Worm (Caenorhabditis elegans) whole organism, L4 larva: ENCODE data around the gene idpp-11.
A peak's percentile ranks its signal among the peaks of the same experiment; 100 is the strongest.

Source experiments
- ZK337.2 ChIP-seq: fragments of 200-800 bp; sonication (Bioruptor generic); IDR thresholded peaks from 2 replicates; pipeline ENCODE4 v1.3.6; 2022; ENCODE audit warnings: missing genetic modification reagents, missing genetic modification characterization, missing compliant biosample characterization
- aly-2 ChIP-seq: sonication (generic microtip); optimal IDR thresholded peaks from 2 replicates; lab custom pipeline; 2018; ENCODE audit warnings: missing biosample characterization, missing genetic modification characterization
- cey-2 ChIP-seq: sonication (generic microtip); optimal IDR thresholded peaks from 3 replicates; lab custom pipeline; 2017; ENCODE audit warnings: missing genetic modification characterization, mild to moderate bottlenecking, missing compliant biosample characterization, antibody characterized with exemption, borderline replicate concordance; ENCODE audit not compliant: insufficient read depth
- dmd-9 ChIP-seq: fragments of 200-800 bp; sonication (Bioruptor generic); IDR thresholded peaks from 2 replicates; pipeline ENCODE4 v1.3.6; 2022; ENCODE audit warnings: missing genetic modification reagents, missing genetic modification characterization, missing compliant biosample characterization
- fos-1 ChIP-seq: fragments of 150-350 bp; optimal IDR thresholded peaks from 2 replicates; lab custom pipeline; 2014; ENCODE audit warnings: missing biosample characterization, missing genetic modification characterization
- lin-15B ChIP-seq: fragments of 150-350 bp; sonication (generic microtip); optimal IDR thresholded peaks from 3 replicates; lab custom pipeline; 2014; ENCODE audit warnings: missing biosample characterization, missing genetic modification characterization
- lir-3 ChIP-seq: sonication (generic microtip); optimal IDR thresholded peaks from 2 replicates; lab custom pipeline; 2016; ENCODE audit warnings: mild to moderate bottlenecking, missing genetic modification characterization, missing compliant biosample characterization
- mdl-1 ChIP-seq, 2 experiments: fragments of 150-350 bp in 1 of 2; sonication (generic microtip) in 1 of 2; optimal IDR thresholded peaks; 2 replicates each; lab custom pipeline; 2014 to 2017; ENCODE audit warnings: missing biosample characterization in 2 of 2, missing genetic modification characterization in 2 of 2
- nhr-11 ChIP-seq: fragments of 150-350 bp; optimal IDR thresholded peaks from 2 replicates; lab custom pipeline; 2014; ENCODE audit warnings: missing biosample characterization, missing genetic modification characterization
- pha-4 ChIP-seq, 2 experiments: fragments of 150-350 bp in 1 of 2; fragments of 200-800 bp in 1 of 2; sonication (Bioruptor generic) in 1 of 2; IDR thresholded peaks in 1 of 2; optimal IDR thresholded peaks in 1 of 2; 2 replicates each; pipeline versions ENCODE4 v1.3.6 to Lab custom; 2014 to 2022; ENCODE audit warnings: missing genetic modification characterization in 2 of 2, missing genetic modification reagents in 2 of 2, missing biosample characterization in 1 of 2, missing compliant biosample characterization in 1 of 2
- sdz-12 ChIP-seq: fragments of 200-800 bp; sonication (Bioruptor generic); optimal IDR thresholded peaks from 2 replicates; lab custom pipeline; 2018; ENCODE audit warnings: mild to moderate bottlenecking, missing genetic modification characterization, missing compliant biosample characterization
- snpc-1.2 ChIP-seq: fragments of 200-800 bp; sonication (Bioruptor generic); IDR thresholded peaks from 2 replicates; pipeline ENCODE4 v1.3.6; 2022; ENCODE audit warnings: missing genetic modification reagents, missing genetic modification characterization, missing compliant biosample characterization
- unc-39 ChIP-seq: sonication (generic microtip); optimal IDR thresholded peaks from 2 replicates; lab custom pipeline; 2017; ENCODE audit warnings: missing biosample characterization, missing genetic modification characterization

DNA sequence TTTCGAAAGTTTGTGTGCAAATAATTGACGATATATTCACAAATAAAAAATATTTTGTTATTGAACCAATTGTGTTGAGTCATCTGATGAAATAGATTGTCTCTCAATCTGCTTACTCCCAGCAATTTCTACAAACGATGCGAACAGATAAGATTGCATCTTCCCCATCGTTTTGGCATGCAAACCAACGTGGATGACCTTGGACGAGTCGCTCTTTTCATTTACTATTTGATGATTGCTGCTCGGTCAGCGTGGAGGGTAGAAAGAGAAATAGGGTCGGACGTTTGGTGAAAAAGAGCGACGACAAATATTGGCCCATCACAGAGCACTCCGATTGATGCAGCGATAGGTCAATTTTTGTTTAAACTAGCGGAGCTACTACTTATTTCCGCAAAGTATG, 16.6 kb upstream of the idpp-11 start:
- TF ChIP-seq fos-1 (no peak), dmd-9 (no peak), snpc-1.2 (no peak), nhr-11 (peak; percentile 67), unc-39 (tag; lab: Kevin White, UChicago) (no peak), cey-2 (tag; lab: Kevin White, UChicago) (no peak), sdz-12 (GFP tag; lab: Kevin White, UChicago) (no peak), lin-15B (tag; lab: Kevin White, UChicago) (no peak), mdl-1 (tag; optimal IDR thresholded peaks at IDR 0.05; lab: Kevin White, UChicago) (peak in 1 of 2 experiments; percentile 63), aly-2 (tag; lab: Kevin White, UChicago) (peak; percentile 89), lir-3 (tag; lab: Kevin White, UChicago) (no peak), pha-4 (GFP tag; IDR thresholded peaks at IDR 0.05; lab: Robert Waterston, UW) (0 out of 2 replicates have a peak, but pooled peaks have one; percentile 28), pha-4 (tag; optimal IDR thresholded peaks at IDR 0.05; lab: Kevin White, UChicago) (no peak), ZK337.2 (GFP tag; lab: Robert Waterston, UW) (no peak)
